Fruit fly (Drosophila melanogaster) whole organism, embryonic: ENCODE results near the gene tub.
A peak's percentile ranks its signal among the peaks of the same experiment; 100 is the strongest.

ENCODE experiments used
- Aef1 ChIP-seq: fragments of 200-800 bp; sonication (Bioruptor generic); IDR thresholded peaks from 3 replicates; pipeline ENCODE4 v1.3.6; 2022; ENCODE audit warnings: missing biosample characterization, missing genetic modification characterization
- CG10543 ChIP-seq: fragments of 200-800 bp; sonication (Bioruptor generic); optimal IDR thresholded peaks from 3 replicates; lab custom pipeline; 2017; ENCODE audit warnings: missing biosample characterization, mild to moderate bottlenecking, missing genetic modification characterization, moderate library complexity
- CG12071 ChIP-seq: fragments of 200-800 bp; sonication (Bioruptor generic); optimal IDR thresholded peaks from 3 replicates; lab custom pipeline; 2018; ENCODE audit warnings: missing biosample characterization, mild to moderate bottlenecking, missing genetic modification characterization
- CG13894 ChIP-seq: fragments of 200-800 bp; sonication (Bioruptor generic); optimal IDR thresholded peaks from 3 replicates; lab custom pipeline; 2018; ENCODE audit warnings: missing biosample characterization, mild to moderate bottlenecking, missing genetic modification characterization, moderate library complexity
- CG16779 ChIP-seq: fragments of 200-800 bp; sonication (Bioruptor generic); IDR thresholded peaks from 2 replicates; pipeline ENCODE4 v1.3.6; 2022; ENCODE audit warnings: missing biosample characterization, missing genetic modification characterization
- CG17385 ChIP-seq: fragments of 200-800 bp; sonication (Bioruptor generic); optimal IDR thresholded peaks from 3 replicates; lab custom pipeline; 2018; ENCODE audit warnings: missing biosample characterization, mild to moderate bottlenecking, missing genetic modification characterization
- CG32532 ChIP-seq: fragments of 200-800 bp; sonication (Bioruptor generic); IDR thresholded peaks from 2 replicates; pipeline ENCODE4 v1.3.6; 2022; ENCODE audit warnings: missing biosample characterization, missing genetic modification characterization
- CG34376 ChIP-seq: fragments of 200-800 bp; sonication (Bioruptor generic); optimal IDR thresholded peaks from 2 replicates; lab custom pipeline; 2018; ENCODE audit warnings: missing biosample characterization, mild to moderate bottlenecking, missing genetic modification characterization
- CG4360 ChIP-seq: fragments of 200-800 bp; sonication (Bioruptor generic); IDR thresholded peaks from 2 replicates; pipeline ENCODE4 v1.3.6; 2022; ENCODE audit warnings: missing biosample characterization, missing genetic modification characterization
- CG6175 ChIP-seq: fragments of 200-800 bp; sonication (Bioruptor generic); IDR thresholded peaks from 3 replicates; pipeline ENCODE4 v1.3.6; 2022; ENCODE audit warnings: missing biosample characterization, missing genetic modification characterization
- CG6765 ChIP-seq: fragments of 200-800 bp; sonication (Bioruptor generic); optimal IDR thresholded peaks from 3 replicates; lab custom pipeline; 2017; ENCODE audit warnings: missing biosample characterization, mild to moderate bottlenecking, missing genetic modification characterization
- CG8290 ChIP-seq, 3 experiments: fragments of 200-800 bp; sonication (Bioruptor generic); optimal IDR thresholded peaks; 2 replicates each; lab custom pipeline; 2016 to 2019; ENCODE audit warnings: missing biosample characterization in 3 of 3, missing genetic modification characterization in 3 of 3, mild to moderate bottlenecking in 2 of 3, moderate library complexity in 1 of 3
- CG8478 ChIP-seq: fragments of >200 bp; optimal IDR thresholded peaks from 2 replicates; lab custom pipeline; 2018
- Dbx ChIP-seq: fragments of 200-800 bp; sonication (Bioruptor generic); IDR thresholded peaks from 3 replicates; pipeline ENCODE4 v1.3.6; 2022; ENCODE audit warnings: missing biosample characterization, missing genetic modification characterization
- Deaf1 ChIP-seq: fragments of 200-800 bp; optimal IDR thresholded peaks from 3 replicates; lab custom pipeline; 2019; ENCODE audit warnings: missing biosample characterization, mild to moderate bottlenecking, missing genetic modification characterization, moderate library complexity
- Dll ChIP-seq: fragments of 200-800 bp; sonication (Bioruptor generic); IDR thresholded peaks from 4 replicates; pipeline ENCODE4 v1.3.6; 2022; ENCODE audit warnings: missing biosample characterization, missing genetic modification characterization; ENCODE audit not compliant: partially characterized antibody
- Drgx ChIP-seq: fragments of 200-800 bp; sonication (Bioruptor generic); IDR thresholded peaks from 2 replicates; pipeline ENCODE4 v1.3.6; 2022; ENCODE audit warnings: missing biosample characterization, missing genetic modification characterization
- Fer1 ChIP-seq: fragments of 200-800 bp; sonication (Bioruptor generic); optimal IDR thresholded peaks from 2 replicates; lab custom pipeline; 2017; ENCODE audit warnings: missing biosample characterization, mild to moderate bottlenecking, missing genetic modification characterization
- Hmr ChIP-seq: fragments of 200-800 bp; sonication (Bioruptor generic); optimal IDR thresholded peaks from 3 replicates; lab custom pipeline; 2017; ENCODE audit warnings: mild to moderate bottlenecking, missing biosample characterization, missing genetic modification reagents, missing genetic modification characterization
- Hr51 ChIP-seq, 2 experiments: fragments of 200-800 bp; sonication (Bioruptor generic); optimal IDR thresholded peaks; 2 replicates in 1 of 2; 3 replicates in 1 of 2; lab custom pipeline; 2016 to 2018; ENCODE audit warnings: missing biosample characterization in 2 of 2, missing genetic modification characterization in 2 of 2, mild to moderate bottlenecking in 1 of 2, moderate library complexity in 1 of 2
- Lhr ChIP-seq: fragments of 200-800 bp; sonication (Bioruptor generic); optimal IDR thresholded peaks from 3 replicates; lab custom pipeline; 2017; ENCODE audit warnings: mild to moderate bottlenecking, missing biosample characterization, missing genetic modification reagents, missing genetic modification characterization
- Med ChIP-seq: fragments of 200-800 bp; sonication (Bioruptor generic); peaks from one replicate; lab custom pipeline; 2016; ENCODE audit warnings: missing biosample characterization, missing genetic modification characterization, mild to moderate bottlenecking, inconsistent platforms, moderate library complexity
- Pdp1 ChIP-seq, 2 experiments: fragments of 200-800 bp; sonication (Bioruptor generic); optimal IDR thresholded peaks; 3 replicates each; lab custom pipeline; 2016; ENCODE audit warnings: missing biosample characterization in 2 of 2, missing genetic modification characterization in 2 of 2, mild to moderate bottlenecking in 1 of 2, moderate library complexity in 1 of 2
- Scr ChIP-seq: fragments of 200-800 bp; sonication (Bioruptor generic); IDR thresholded peaks from 2 replicates; pipeline ENCODE4 v1.3.6; 2022; ENCODE audit warnings: missing biosample characterization, missing genetic modification characterization; ENCODE audit not compliant: partially characterized antibody
- Ssrp ChIP-seq: fragments of 200-800 bp; sonication (Bioruptor generic); optimal IDR thresholded peaks from 2 replicates; lab custom pipeline; 2018; ENCODE audit warnings: missing biosample characterization, mild to moderate bottlenecking, missing genetic modification characterization, moderate library complexity
- Trl ChIP-seq, 3 experiments: fragments of >200 bp in 2 of 3; fragments of 200-800 bp in 1 of 3; sonication (Bioruptor generic) in 1 of 3; optimal IDR thresholded peaks; 2 replicates in 1 of 3; 3 replicates in 2 of 3; lab custom pipeline; 2016 to 2017; ENCODE audit warnings: missing biosample characterization in 1 of 3, missing genetic modification characterization in 1 of 3
- abd-A ChIP-seq: fragments of 200-800 bp; sonication (Bioruptor generic); optimal IDR thresholded peaks from 3 replicates; lab custom pipeline; 2019; ENCODE audit warnings: missing biosample characterization, mild to moderate bottlenecking, missing genetic modification characterization, moderate library complexity
- amos ChIP-seq: fragments of 200-800 bp; sonication (Bioruptor generic); IDR thresholded peaks from 2 replicates; pipeline ENCODE4 v1.3.6; 2022; ENCODE audit warnings: missing biosample characterization, missing genetic modification characterization; ENCODE audit not compliant: partially characterized antibody
- ase ChIP-seq: fragments of 200-800 bp; sonication (Bioruptor generic); IDR thresholded peaks from 3 replicates; pipeline ENCODE4 v1.3.6; 2022; ENCODE audit warnings: missing biosample characterization, missing genetic modification characterization
- caup ChIP-seq: fragments of 200-800 bp; sonication (Bioruptor generic); optimal IDR thresholded peaks from 3 replicates; lab custom pipeline; 2017; ENCODE audit warnings: missing biosample characterization, mild to moderate bottlenecking, missing genetic modification characterization, moderate library complexity; ENCODE audit not compliant: severe bottlenecking
- chif ChIP-seq, 2 experiments: fragments of 200-800 bp; sonication (Bioruptor generic); optimal IDR thresholded peaks; 3 replicates each; lab custom pipeline; 2016; ENCODE audit warnings: missing biosample characterization in 2 of 2, missing genetic modification characterization in 2 of 2
- chinmo ChIP-seq: fragments of 200-800 bp; sonication (Bioruptor generic); IDR thresholded peaks from 4 replicates; pipeline ENCODE4 v1.3.6; 2022; ENCODE audit warnings: missing biosample characterization, missing genetic modification characterization; ENCODE audit not compliant: partially characterized antibody
- chn ChIP-seq: fragments of 200-800 bp; sonication (Bioruptor generic); optimal IDR thresholded peaks from 2 replicates; lab custom pipeline; 2016; ENCODE audit warnings: missing biosample characterization, missing genetic modification characterization
- crol ChIP-seq: fragments of 200-800 bp; sonication (Bioruptor generic); IDR thresholded peaks from 2 replicates; pipeline ENCODE4 v1.3.6; 2022; ENCODE audit warnings: missing biosample characterization, missing genetic modification characterization
- ewg ChIP-seq: fragments of 200-800 bp; sonication (Bioruptor generic); optimal IDR thresholded peaks from 3 replicates; lab custom pipeline; 2017; ENCODE audit warnings: mild to moderate bottlenecking, missing biosample characterization, missing genetic modification reagents, missing genetic modification characterization
- ftz-f1 ChIP-seq: fragments of 200-800 bp; sonication (Bioruptor generic); optimal IDR thresholded peaks from 2 replicates; lab custom pipeline; 2016; ENCODE audit warnings: missing biosample characterization, missing genetic modification characterization
- grn ChIP-seq: fragments of 200-800 bp; sonication (Bioruptor generic); optimal IDR thresholded peaks from 3 replicates; lab custom pipeline; 2017; ENCODE audit warnings: missing biosample characterization, missing genetic modification characterization
- hkb ChIP-seq, 2 experiments: fragments of 200-800 bp in 1 of 2; fragments of >200 bp in 1 of 2; sonication (Bioruptor generic) in 1 of 2; IDR thresholded peaks in 1 of 2; optimal IDR thresholded peaks in 1 of 2; 2 replicates each; pipeline versions ENCODE4 v1.3.6 to Lab custom; 2017 to 2022; ENCODE audit warnings: missing biosample characterization in 1 of 2, missing genetic modification characterization in 1 of 2
- kay ChIP-seq: fragments of 200-800 bp; sonication (Bioruptor generic); optimal IDR thresholded peaks from 2 replicates; lab custom pipeline; 2016; ENCODE audit warnings: missing biosample characterization, missing genetic modification characterization
- knrl ChIP-seq: fragments of 200-800 bp; sonication (Bioruptor generic); IDR thresholded peaks from 3 replicates; pipeline ENCODE4 v1.3.6; 2022; ENCODE audit warnings: missing biosample characterization, missing genetic modification characterization; ENCODE audit not compliant: partially characterized antibody
- lab ChIP-seq: fragments of 200-800 bp; sonication (Bioruptor generic); optimal IDR thresholded peaks from 3 replicates; lab custom pipeline; 2017; ENCODE audit warnings: missing biosample characterization, missing genetic modification characterization, mild to moderate bottlenecking, moderate library complexity, missing genetic modification reagents
- lilli ChIP-seq: fragments of 200-800 bp; sonication (Bioruptor generic); optimal IDR thresholded peaks from 3 replicates; lab custom pipeline; 2016; ENCODE audit warnings: missing biosample characterization, missing genetic modification characterization
- pb ChIP-seq: fragments of 200-800 bp; sonication (Bioruptor generic); optimal IDR thresholded peaks from 3 replicates; lab custom pipeline; 2016; ENCODE audit warnings: missing biosample characterization, missing genetic modification characterization
- so ChIP-seq: fragments of 200-800 bp; sonication (Bioruptor generic); IDR thresholded peaks from 3 replicates; pipeline ENCODE4 v1.3.6; 2022; ENCODE audit warnings: missing biosample characterization, missing genetic modification characterization
- twi ChIP-seq: fragments of 200-800 bp; optimal IDR thresholded peaks from 2 replicates; lab custom pipeline; 2019; ENCODE audit warnings: missing biosample characterization, mild to moderate bottlenecking, missing genetic modification characterization, moderate library complexity
- tx ChIP-seq: fragments of 200-800 bp; sonication (Bioruptor generic); optimal IDR thresholded peaks from 2 replicates; lab custom pipeline; 2016; ENCODE audit warnings: missing biosample characterization, missing genetic modification characterization
- yki ChIP-seq: fragments of >200 bp; optimal IDR thresholded peaks from 3 replicates; lab custom pipeline; 2018

tub gene

DNA sequence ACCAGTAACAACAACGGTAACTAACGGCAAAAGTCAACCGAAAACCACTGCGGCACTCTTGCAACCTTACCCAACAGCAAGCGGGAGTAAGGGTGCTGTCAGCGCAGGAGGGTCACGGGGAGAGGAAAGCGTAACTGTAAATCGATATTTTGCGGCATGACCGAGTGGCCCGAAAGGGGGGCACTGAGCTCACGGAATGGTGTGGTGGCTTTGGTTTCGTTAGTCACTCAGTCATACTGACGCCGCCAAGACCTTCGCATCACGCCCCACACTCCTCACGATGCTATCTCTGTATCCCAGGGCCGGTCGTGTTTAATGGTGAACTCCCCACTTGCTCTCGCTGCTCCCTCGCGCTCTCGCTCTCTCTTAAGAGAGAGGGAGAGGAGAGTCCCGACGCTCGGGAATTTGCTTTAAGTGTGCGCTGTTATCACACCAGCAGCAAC is 26.9 kb upstream of the tub start:
- TF ChIP-seq CG13894 (tag; lab: Kevin White, UChicago) (peak; percentile 33), ase (GFP tag; lab: Robert Waterston, UW) (no peak), Dbx (GFP tag; lab: Robert Waterston, UW) (0 out of 3 replicates have a peak, but pooled peaks have one; percentile 48), Lhr (peak; percentile 7), CG4360 (GFP tag; lab: Robert Waterston, UW) (peak; percentile 52; the same call in 1 of the 2 replicates), pb (GFP tag; lab: Kevin White, UChicago) (peak; percentile 10), abd-A (tag; lab: Kevin White, UChicago) (peak; percentile 98), Fer1 (GFP tag; lab: Kevin White, UChicago) (peak; percentile 61), chn (no peak), hkb (optimal IDR thresholded peaks at IDR 0.05; lab: Kevin White, UChicago) (no peak), hkb (GFP tag; IDR thresholded peaks at IDR 0.05; lab: Robert Waterston, UW) (peak; percentile 65), CG17385 (no peak), Ssrp (tag; lab: Kevin White, UChicago) (no peak), Med (peak; percentile 87), Aef1 (GFP tag; lab: Robert Waterston, UW) (no peak), Hr51 (GFP tag; optimal IDR thresholded peaks at IDR 0.05; lab: Kevin White, UChicago) (peak in 1 of 2 experiments; percentile 54), tx (no peak), CG32532 (peak; percentile 34; the same call in 1 of the 2 replicates), CG10543 (GFP tag; lab: Kevin White, UChicago) (peak; percentile 72), kay (no peak), lab (GFP tag; lab: Kevin White, UChicago) (peak; percentile 50), CG8290 (GFP tag; optimal IDR thresholded peaks at IDR 0.05; lab: Kevin White, UChicago) (no peak), CG8290 (tag; optimal IDR thresholded peaks at IDR 0.05; lab: Kevin White, UChicago) (peak in 1 of 2 experiments; percentile 40), CG12071 (GFP tag; lab: Kevin White, UChicago) (peak; percentile 27), CG6765 (GFP tag; lab: Kevin White, UChicago) (peak; percentile 55), twi (no peak), ewg (GFP tag; lab: Kevin White, UChicago) (no peak), Drgx (peak; percentile 28; the same call in 1 of the 2 replicates), lilli (GFP tag; lab: Kevin White, UChicago) (no peak), Scr (GFP tag; lab: Robert Waterston, UW) (0 out of 2 replicates have a peak, but pooled peaks have one; percentile 25), grn (GFP tag; lab: Kevin White, UChicago) (peak; percentile 51), so (GFP tag; lab: Robert Waterston, UW) (0 out of 3 replicates have a peak, but pooled peaks have one; percentile 31), crol (GFP tag; lab: Robert Waterston, UW) (peak; percentile 91), CG34376 (peak; percentile 6), chinmo (GFP tag; lab: Robert Waterston, UW) (peak; percentile 75; the same call in 1 of the 4 replicates), CG6175 (GFP tag; lab: Robert Waterston, UW) (peak; percentile 69; the same call in 1 of the 3 replicates), Pdp1 (GFP tag; optimal IDR thresholded peaks at IDR 0.05; lab: Kevin White, UChicago) (peak in 1 of 2 experiments; percentile 0), CG16779 (GFP tag; lab: Robert Waterston, UW) (0 out of 2 replicates have a peak, but pooled peaks have one; percentile 11), amos (0 out of 2 replicates have a peak, but pooled peaks have one; percentile 19), Deaf1 (tag; lab: Kevin White, UChicago) (peak; percentile 88), CG8478 (lab: Kevin White, UChicago) (peak; percentile 29), Dll (GFP tag; lab: Robert Waterston, UW) (0 out of 4 replicates have a peak, but pooled peaks have one; percentile 44), knrl (GFP tag; lab: Robert Waterston, UW) (0 out of 3 replicates have a peak, but pooled peaks have one; percentile 26), caup (GFP tag; lab: Kevin White, UChicago) (peak; percentile 2), chif (GFP tag; optimal IDR thresholded peaks at IDR 0.05; lab: Kevin White, UChicago) (no peak), ftz-f1 (peak; percentile 53), Hmr (GFP tag; lab: Kevin White, UChicago) (peak; percentile 55), yki (lab: Kevin White, UChicago) (peak; percentile 27), Trl (optimal IDR thresholded peaks at IDR 0.05; lab: Kevin White, UChicago) (peak; percentile 71 to 77), Trl (GFP tag; optimal IDR thresholded peaks at IDR 0.05; lab: Kevin White, UChicago) (no peak)
